Worm (Caenorhabditis elegans): ENCODE measurements around the gene M02B7.2.

ce11 chrIV:3820133-3820532, 16.8 kb downstream of the M02B7.2 start:
- no peak for TF ChIP-seq F13H6.1 (tag; optimal IDR thresholded peaks at IDR 0.05)
- no peak for TF ChIP-seq ceh-9 (tag; optimal IDR thresholded peaks at IDR 0.05)
- no peak for TF ChIP-seq mec-3 (tag; optimal IDR thresholded peaks at IDR 0.05; ENCODE audit: borderline replicate concordance)
- no peak for TF ChIP-seq elt-2 (tag; optimal IDR thresholded peaks at IDR 0.05)
- no peak for TF ChIP-seq nhr-232 (tag; optimal IDR thresholded peaks at IDR 0.05)
- TF ChIP-seq pag-3 (tag; optimal IDR thresholded peaks at IDR 0.05; ENCODE audit: borderline replicate concordance) = no peak
- TF ChIP-seq hlh-15 (tag; optimal IDR thresholded peaks at IDR 0.05) = no peak
- TF ChIP-seq ttx-3 (tag; optimal IDR thresholded peaks at IDR 0.05) = no peak
